Worm (Caenorhabditis elegans) whole organism, L3 larva: Measurements from ENCODE around the gene C40C9.4.

ENCODE experiments used
- R02D3.7 ChIP-seq: fragments of 150-350 bp; optimal IDR thresholded peaks from 2 replicates; lab custom pipeline; 2014; ENCODE audit warnings: missing biosample characterization, missing genetic modification characterization
- ZK546.5 ChIP-seq: sonication (generic microtip); optimal IDR thresholded peaks from 2 replicates; lab custom pipeline; 2017; ENCODE audit warnings: missing biosample characterization, missing genetic modification characterization
- aly-2 ChIP-seq: fragments of 150-350 bp; optimal IDR thresholded peaks from 2 replicates; lab custom pipeline; 2014; ENCODE audit warnings: missing biosample characterization, missing genetic modification characterization
- ama-1 ChIP-seq: fragments of 150-350 bp; optimal IDR thresholded peaks from 2 replicates; lab custom pipeline; 2018
- ceh-16 ChIP-seq: sonication (generic microtip); optimal IDR thresholded peaks from 2 replicates; lab custom pipeline; 2017; ENCODE audit warnings: missing biosample characterization, missing genetic modification characterization
- ceh-28 ChIP-seq: fragments of 150-350 bp; optimal IDR thresholded peaks from 2 replicates; lab custom pipeline; 2014; ENCODE audit warnings: missing biosample characterization, missing genetic modification reagents, missing genetic modification characterization
- ceh-82 ChIP-seq: fragments of 150-350 bp; optimal IDR thresholded peaks from 2 replicates; lab custom pipeline; 2014; ENCODE audit warnings: missing biosample characterization, missing genetic modification characterization
- ceh-9 ChIP-seq: sonication (generic microtip); optimal IDR thresholded peaks from 2 replicates; lab custom pipeline; 2018; ENCODE audit warnings: missing biosample characterization, missing genetic modification characterization
- daf-12 ChIP-seq: fragments of 150-350 bp; optimal IDR thresholded peaks from 2 replicates; lab custom pipeline; 2014; ENCODE audit warnings: missing biosample characterization, missing genetic modification reagents, missing genetic modification characterization
- egl-27 ChIP-seq: sonication (generic microtip); optimal IDR thresholded peaks from 4 replicates; lab custom pipeline; 2017; ENCODE audit warnings: missing biosample characterization, missing genetic modification reagents, missing genetic modification characterization
- egl-5 ChIP-seq: fragments of 150-350 bp; optimal IDR thresholded peaks from 2 replicates; lab custom pipeline; 2017; ENCODE audit warnings: missing biosample characterization, missing genetic modification reagents, missing genetic modification characterization, inconsistent platforms
- elt-1 ChIP-seq: fragments of 150-350 bp; optimal IDR thresholded peaks from 2 replicates; lab custom pipeline; 2014; ENCODE audit warnings: missing biosample characterization, missing genetic modification characterization
- elt-2 ChIP-seq: sonication (generic microtip); optimal IDR thresholded peaks from 2 replicates; lab custom pipeline; 2016; ENCODE audit warnings: missing genetic modification reagents, mild to moderate bottlenecking, missing genetic modification characterization, missing compliant biosample characterization
- elt-3 ChIP-seq, 3 experiments: fragments of 150-350 bp in 1 of 3; sonication (generic microtip) in 2 of 3; optimal IDR thresholded peaks; 2 replicates in 2 of 3; 4 replicates in 1 of 3; lab custom pipeline; 2014 to 2017; ENCODE audit warnings: missing biosample characterization in 3 of 3, missing genetic modification characterization in 3 of 3
- eor-1 ChIP-seq, 2 experiments: fragments of 150-350 bp; optimal IDR thresholded peaks; 2 replicates each; lab custom pipeline; 2014 to 2018; ENCODE audit warnings: missing biosample characterization in 2 of 2, missing genetic modification characterization in 2 of 2
- fkh-10 ChIP-seq: sonication (generic microtip); optimal IDR thresholded peaks from 2 replicates; lab custom pipeline; 2017; ENCODE audit warnings: missing biosample characterization, missing genetic modification reagents, missing genetic modification characterization
- fkh-2 ChIP-seq: fragments of 150-350 bp; optimal IDR thresholded peaks from 2 replicates; lab custom pipeline; 2014; ENCODE audit warnings: missing biosample characterization, missing genetic modification reagents, missing genetic modification characterization
- fos-1 ChIP-seq: fragments of 150-350 bp; optimal IDR thresholded peaks from 2 replicates; lab custom pipeline; 2014; ENCODE audit warnings: missing biosample characterization, missing genetic modification characterization
- hmg-11 ChIP-seq: sonication (generic microtip); optimal IDR thresholded peaks from 2 replicates; lab custom pipeline; 2016; ENCODE audit warnings: missing genetic modification characterization, missing compliant biosample characterization
- jun-1 ChIP-seq: fragments of 150-350 bp; optimal IDR thresholded peaks from 2 replicates; lab custom pipeline; 2014; ENCODE audit warnings: missing biosample characterization, missing genetic modification reagents, missing genetic modification characterization
- lin-15B ChIP-seq: fragments of 150-350 bp; optimal IDR thresholded peaks from 2 replicates; lab custom pipeline; 2014; ENCODE audit warnings: missing biosample characterization, missing genetic modification characterization
- lin-39 ChIP-seq: fragments of 150-350 bp; optimal IDR thresholded peaks from 2 replicates; lab custom pipeline; 2018; ENCODE audit warnings: missing biosample characterization, missing genetic modification reagents, missing genetic modification characterization
- lsy-12 ChIP-seq: sonication (generic microtip); optimal IDR thresholded peaks from 2 replicates; lab custom pipeline; 2016; ENCODE audit warnings: mild to moderate bottlenecking, missing genetic modification characterization, missing compliant biosample characterization
- mdl-1 ChIP-seq: fragments of 150-350 bp; optimal IDR thresholded peaks from 2 replicates; lab custom pipeline; 2014; ENCODE audit warnings: missing biosample characterization, missing genetic modification characterization
- mml-1 ChIP-seq: fragments of 150-350 bp; sonication (generic microtip); optimal IDR thresholded peaks from 3 replicates; lab custom pipeline; 2014; ENCODE audit warnings: missing biosample characterization, missing genetic modification characterization
- nfya-1 ChIP-seq: sonication (generic microtip); optimal IDR thresholded peaks from 2 replicates; lab custom pipeline; 2017; ENCODE audit warnings: missing genetic modification characterization, mild to moderate bottlenecking, missing compliant biosample characterization, antibody characterized with exemption, moderate library complexity; ENCODE audit not compliant: insufficient read depth
- nhr-11 ChIP-seq: fragments of 150-350 bp; optimal IDR thresholded peaks from 2 replicates; lab custom pipeline; 2014; ENCODE audit warnings: missing biosample characterization, missing genetic modification characterization
- nhr-23 ChIP-seq: fragments of 150-350 bp; optimal IDR thresholded peaks from 2 replicates; lab custom pipeline; 2014; ENCODE audit warnings: missing biosample characterization, missing genetic modification reagents, missing genetic modification characterization
- nhr-237 ChIP-seq: fragments of 150-350 bp; optimal IDR thresholded peaks from 2 replicates; lab custom pipeline; 2014; ENCODE audit warnings: missing biosample characterization, missing genetic modification characterization
- nhr-25 ChIP-seq: sonication (generic microtip); optimal IDR thresholded peaks from 2 replicates; lab custom pipeline; 2017; ENCODE audit warnings: missing biosample characterization, missing genetic modification characterization
- nhr-28 ChIP-seq: fragments of 150-350 bp; optimal IDR thresholded peaks from 2 replicates; lab custom pipeline; 2014; ENCODE audit warnings: missing biosample characterization, missing genetic modification characterization
- nhr-43 ChIP-seq: sonication (generic microtip); optimal IDR thresholded peaks from 2 replicates; lab custom pipeline; 2016; ENCODE audit warnings: mild to moderate bottlenecking, missing genetic modification characterization, missing compliant biosample characterization; ENCODE audit not compliant: poor library complexity, severe bottlenecking
- nhr-67 ChIP-seq: fragments of 150-350 bp; optimal IDR thresholded peaks from 2 replicates; lab custom pipeline; 2014; ENCODE audit warnings: missing biosample characterization, missing genetic modification characterization
- nhr-76 ChIP-seq: fragments of 150-350 bp; sonication (generic microtip); optimal IDR thresholded peaks from 5 replicates; lab custom pipeline; 2014; ENCODE audit warnings: missing biosample characterization, missing genetic modification characterization
- nhr-77 ChIP-seq: fragments of 150-350 bp; optimal IDR thresholded peaks from 2 replicates; lab custom pipeline; 2014; ENCODE audit warnings: missing biosample characterization, missing genetic modification characterization
- pha-4 ChIP-seq: fragments of 150-350 bp; optimal IDR thresholded peaks from 2 replicates; lab custom pipeline; 2014; ENCODE audit warnings: missing biosample characterization, missing genetic modification reagents, missing genetic modification characterization
- pqm-1 ChIP-seq: fragments of 150-350 bp; optimal IDR thresholded peaks from 2 replicates; lab custom pipeline; 2017; ENCODE audit warnings: missing biosample characterization, missing genetic modification characterization, inconsistent platforms
- sea-2 ChIP-seq: fragments of 150-350 bp; sonication (generic microtip); optimal IDR thresholded peaks from 4 replicates; lab custom pipeline; 2014; ENCODE audit warnings: missing biosample characterization, missing genetic modification reagents, missing genetic modification characterization
- skn-1 ChIP-seq: fragments of 150-350 bp; optimal IDR thresholded peaks from 2 replicates; lab custom pipeline; 2014; ENCODE audit warnings: missing biosample characterization, missing genetic modification characterization
- snpc-4 ChIP-seq: fragments of 150-350 bp; optimal IDR thresholded peaks from 2 replicates; lab custom pipeline; 2014; ENCODE audit warnings: missing biosample characterization, missing genetic modification characterization
- tbx-2 ChIP-seq: sonication (generic microtip); optimal IDR thresholded peaks from 2 replicates; lab custom pipeline; 2016; ENCODE audit warnings: mild to moderate bottlenecking, missing genetic modification characterization, missing compliant biosample characterization
- unc-39 ChIP-seq: sonication (generic microtip); optimal IDR thresholded peaks from 4 replicates; lab custom pipeline; 2017; ENCODE audit warnings: missing biosample characterization, missing genetic modification characterization
- unc-62 ChIP-seq: fragments of 150-350 bp; sonication (generic microtip); optimal IDR thresholded peaks from 4 replicates; lab custom pipeline; 2014; ENCODE audit warnings: missing biosample characterization, missing genetic modification reagents, missing genetic modification characterization
- zag-1 ChIP-seq: fragments of 150-350 bp; optimal IDR thresholded peaks from 2 replicates; lab custom pipeline; 2014; ENCODE audit warnings: missing biosample characterization, missing genetic modification characterization
- ztf-11 ChIP-seq: fragments of 150-350 bp; optimal IDR thresholded peaks from 2 replicates; lab custom pipeline; 2014; ENCODE audit warnings: missing biosample characterization, missing genetic modification characterization
- ztf-4 ChIP-seq: fragments of 150-350 bp; optimal IDR thresholded peaks from 2 replicates; lab custom pipeline; 2014; ENCODE audit warnings: missing biosample characterization, missing genetic modification characterization

Gene C40C9.4

DNA sequence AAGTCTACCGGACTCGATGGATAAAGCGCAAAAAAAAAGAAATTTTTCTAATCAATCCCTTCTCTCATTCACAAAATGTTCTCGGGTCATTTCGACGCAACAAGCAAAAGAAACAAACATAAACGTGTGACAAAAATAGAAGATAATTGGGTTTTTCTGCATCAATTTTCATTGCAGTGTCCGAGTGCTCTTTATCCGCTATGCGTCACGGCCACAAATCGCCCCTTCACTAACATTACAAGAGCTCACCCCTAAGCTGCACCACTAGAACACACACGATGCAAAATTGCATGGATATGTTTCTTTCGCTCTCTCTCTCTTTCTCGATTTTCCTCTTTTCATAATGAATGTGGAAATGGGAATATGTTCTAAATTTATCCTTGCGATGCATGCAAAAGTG, 45.3 kb downstream of the C40C9.4 start:
- TF ChIP-seq ztf-11 (tag; lab: Kevin White, UChicago), result no peak
- no peak for TF ChIP-seq egl-27 (tag; lab: Kevin White, UChicago)
- no peak for TF ChIP-seq lsy-12 (tag; lab: Kevin White, UChicago)
- TF ChIP-seq ama-1 (lab: Kevin White, UChicago), result no peak
- no peak for TF ChIP-seq lin-15B (tag; lab: Kevin White, UChicago)
- TF ChIP-seq sea-2, result no peak
- no peak for TF ChIP-seq nhr-77 (tag; lab: Kevin White, UChicago)
- TF ChIP-seq nfya-1, result no peak
- no peak for TF ChIP-seq mdl-1 (tag; lab: Kevin White, UChicago)
- no peak for TF ChIP-seq elt-2 (tag; lab: Kevin White, UChicago)
- no peak for TF ChIP-seq zag-1 (tag; lab: Kevin White, UChicago)
- TF ChIP-seq, all 47 proteins: peak for 0

DNA sequence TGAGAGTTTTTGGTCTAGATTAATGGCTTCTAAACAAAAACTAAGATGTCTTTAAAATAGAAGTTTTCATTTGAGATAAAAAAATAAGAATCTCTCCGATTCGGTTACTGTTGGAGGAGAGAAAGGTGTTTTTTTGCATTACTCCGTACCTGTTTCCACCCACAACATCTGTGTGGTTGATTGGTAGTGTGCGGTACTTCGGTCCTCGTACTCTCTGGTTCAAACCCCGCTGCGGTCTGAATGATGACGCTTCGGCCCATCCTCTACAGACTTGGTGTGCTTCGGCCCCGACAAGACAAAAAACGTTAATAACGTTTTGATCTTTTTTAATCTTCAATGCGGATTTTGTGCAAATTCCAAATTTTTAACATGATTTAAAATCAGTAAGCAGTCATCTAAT, 46.6 kb downstream of the C40C9.4 start:
- no peak for TF ChIP-seq nhr-11 (tag; lab: Kevin White, UChicago)
- no peak for TF ChIP-seq fkh-2
- no peak for TF ChIP-seq elt-1
- no peak for TF ChIP-seq elt-3 (tag; optimal IDR thresholded peaks at IDR 0.05; lab: Kevin White, UChicago)
- no peak for TF ChIP-seq ceh-82 (tag; lab: Kevin White, UChicago)
- no peak for TF ChIP-seq aly-2 (tag; lab: Kevin White, UChicago)
- TF ChIP-seq ceh-9 (tag; lab: Kevin White, UChicago), result no peak
- no peak for TF ChIP-seq daf-12 (tag; lab: Kevin White, UChicago)

DNA sequence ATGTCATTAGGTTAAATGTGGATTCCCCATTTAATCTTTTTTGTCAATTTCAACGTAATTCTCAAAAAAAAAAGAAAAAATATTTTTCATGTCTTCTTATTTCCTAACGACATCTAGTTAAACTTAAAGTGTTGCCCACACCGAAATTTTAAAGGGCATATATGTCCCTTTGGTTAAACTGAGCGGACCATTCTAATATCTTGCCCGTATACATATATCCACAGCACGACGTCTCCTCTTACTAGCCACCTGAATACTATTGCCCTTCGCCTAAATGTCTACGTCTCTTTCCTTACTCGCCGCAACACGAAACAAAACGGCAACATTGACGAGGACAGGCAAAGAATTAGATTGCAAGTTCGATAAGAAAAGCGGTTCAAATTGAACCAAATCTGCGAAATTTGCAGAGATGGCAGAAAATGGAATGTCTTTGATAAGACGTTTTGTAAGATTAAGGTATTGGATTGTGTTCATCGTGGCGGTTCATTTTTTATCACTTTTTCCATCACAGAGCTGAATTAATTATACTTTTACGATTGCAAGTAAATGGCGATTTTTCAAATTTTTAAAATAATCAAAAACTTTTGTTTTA, 49.8 kb downstream of the C40C9.4 start:
- peak; percentile 95 for TF ChIP-seq R02D3.7
- TF ChIP-seq nhr-67 (tag; lab: Kevin White, UChicago), result peak; percentile 18
- peak; percentile 99 for TF ChIP-seq nhr-25 (tag; lab: Kevin White, UChicago)
- peak; percentile 92 for TF ChIP-seq ceh-9 (tag; lab: Kevin White, UChicago)
- peak; percentile 46 for TF ChIP-seq ama-1 (lab: Kevin White, UChicago)
- peak; percentile 82 for TF ChIP-seq mdl-1 (tag; lab: Kevin White, UChicago)
- no peak for TF ChIP-seq sea-2
- TF ChIP-seq mml-1, result no peak
- peak; percentile 69 for TF ChIP-seq ZK546.5 (tag; lab: Kevin White, UChicago)
- TF ChIP-seq zag-1 (tag; lab: Kevin White, UChicago), result peak; percentile 96
- TF ChIP-seq nhr-77 (tag; lab: Kevin White, UChicago), result peak; percentile 99
- peak; percentile 93 for TF ChIP-seq nhr-76 (tag; lab: Kevin White, UChicago)
- TF ChIP-seq lin-39 (tag; lab: Kevin White, UChicago), result peak; percentile 100
- peak; percentile 99 for TF ChIP-seq fkh-10 (GFP tag; lab: Kevin White, UChicago)
- TF ChIP-seq elt-1, result peak; percentile 88
- peak; percentile 99 for TF ChIP-seq ceh-28 (tag; lab: Kevin White, UChicago)
- peak; percentile 89 for TF ChIP-seq pqm-1 (tag; lab: Kevin White, UChicago)
- peak; percentile 99 for TF ChIP-seq tbx-2 (tag; lab: Kevin White, UChicago)
- TF ChIP-seq fkh-2, result peak; percentile 96
- peak; percentile 95 for TF ChIP-seq daf-12 (tag; lab: Kevin White, UChicago)
- TF ChIP-seq lin-15B (tag; lab: Kevin White, UChicago), result peak; percentile 54
- TF ChIP-seq ztf-11 (tag; lab: Kevin White, UChicago), result peak; percentile 69
- peak; percentile 99 for TF ChIP-seq nhr-23 (tag; lab: Kevin White, UChicago)
- peak; percentile 99 for TF ChIP-seq egl-5
- TF ChIP-seq unc-62 (GFP tag; lab: Kevin White, UChicago), result peak; percentile 96
- peak; percentile 97 for TF ChIP-seq aly-2 (tag; lab: Kevin White, UChicago)
- TF ChIP-seq jun-1 (tag; lab: Kevin White, UChicago), result peak; percentile 100
- peak; percentile 85 for TF ChIP-seq ztf-4
- peak; percentile 99 for TF ChIP-seq nhr-43
- TF ChIP-seq elt-3 (tag; optimal IDR thresholded peaks at IDR 0.05; lab: Kevin White, UChicago), result peak; percentile 85 to 99 (median 94)
- TF ChIP-seq lsy-12 (tag; lab: Kevin White, UChicago), result peak; percentile 98
- peak; percentile 85 for TF ChIP-seq nhr-28 (tag; lab: Kevin White, UChicago)
- TF ChIP-seq fos-1, result peak; percentile 93
- peak; percentile 99 for TF ChIP-seq skn-1
- peak; percentile 97 for TF ChIP-seq nfya-1
- peak; percentile 81 for TF ChIP-seq ceh-16 (tag; lab: Kevin White, UChicago)
- peak; percentile 100 for TF ChIP-seq hmg-11 (tag; lab: Kevin White, UChicago)
- TF ChIP-seq elt-2 (tag; lab: Kevin White, UChicago), result peak; percentile 89
- TF ChIP-seq unc-39 (tag; lab: Kevin White, UChicago), result peak; percentile 74
- peak in 1 of 2 experiments; percentile 83 for TF ChIP-seq eor-1 (tag; optimal IDR thresholded peaks at IDR 0.05; lab: Kevin White, UChicago)
- TF ChIP-seq ceh-82 (tag; lab: Kevin White, UChicago), result peak; percentile 99
- peak; percentile 96 for TF ChIP-seq nhr-237 (tag; lab: Kevin White, UChicago)
- TF ChIP-seq pha-4, result peak; percentile 98
- TF ChIP-seq snpc-4 (tag; lab: Kevin White, UChicago), result peak; percentile 96
- TF ChIP-seq nhr-11 (tag; lab: Kevin White, UChicago), result peak; percentile 100
- peak; percentile 97 for TF ChIP-seq egl-27 (tag; lab: Kevin White, UChicago)
